Worm (Caenorhabditis elegans) whole organism, early embryonic: ENCODE data around the gene F48G7.10.

Experiments
- B0310.2 ChIP-seq: sonication (generic microtip); optimal IDR thresholded peaks from 2 replicates; lab custom pipeline; 2016; ENCODE audit warnings: mild to moderate bottlenecking, missing genetic modification characterization, missing compliant biosample characterization
- F13C5.2 ChIP-seq: sonication (generic microtip); optimal IDR thresholded peaks from 2 replicates; lab custom pipeline; 2017; ENCODE audit warnings: mild to moderate bottlenecking, missing genetic modification characterization, inconsistent platforms, missing compliant biosample characterization
- aly-1 ChIP-seq: sonication (generic microtip); optimal IDR thresholded peaks from 2 replicates; lab custom pipeline; 2016; ENCODE audit warnings: missing genetic modification characterization, missing compliant biosample characterization
- ama-1 ChIP-seq: fragments of 150-350 bp; optimal IDR thresholded peaks from 2 replicates; lab custom pipeline; 2014
- ceh-13 ChIP-seq: fragments of 200-800 bp; sonication (Bioruptor generic); optimal IDR thresholded peaks from 2 replicates; lab custom pipeline; 2018; ENCODE audit warnings: mild to moderate bottlenecking, missing genetic modification characterization, missing compliant biosample characterization
- ceh-36 ChIP-seq: sonication (generic microtip); optimal IDR thresholded peaks from 2 replicates; lab custom pipeline; 2016; ENCODE audit warnings: missing genetic modification characterization, inconsistent platforms, missing compliant biosample characterization
- ets-7 ChIP-seq: sonication (generic microtip); optimal IDR thresholded peaks from 2 replicates; lab custom pipeline; 2016; ENCODE audit warnings: missing genotype, missing genetic modification characterization, missing compliant biosample characterization
- flt-1 ChIP-seq: fragments of 200-800 bp; sonication (Bioruptor generic); IDR thresholded peaks from 2 replicates; pipeline ENCODE4 v1.3.6; 2022; ENCODE audit warnings: missing genetic modification characterization, missing compliant biosample characterization
- hmbx-1 ChIP-seq: sonication (generic microtip); optimal IDR thresholded peaks from 2 replicates; lab custom pipeline; 2016; ENCODE audit warnings: mild to moderate bottlenecking, missing genetic modification characterization, missing compliant biosample characterization
- hmg-4 ChIP-seq: fragments of 200-800 bp; sonication (Bioruptor generic); optimal IDR thresholded peaks from 2 replicates; lab custom pipeline; 2018; ENCODE audit warnings: mild to moderate bottlenecking, missing genetic modification characterization, missing compliant biosample characterization
- hnd-1 ChIP-seq: sonication (generic microtip); optimal IDR thresholded peaks from 2 replicates; lab custom pipeline; 2016; ENCODE audit warnings: missing genetic modification characterization, missing compliant biosample characterization
- pes-1 ChIP-seq: fragments of 200-800 bp; sonication (Bioruptor generic); IDR thresholded peaks from 2 replicates; pipeline ENCODE4 v1.3.6; 2022; ENCODE audit warnings: missing genetic modification reagents, missing genetic modification characterization, missing compliant biosample characterization
- scrt-1 ChIP-seq: fragments of 200-800 bp; sonication (Bioruptor generic); IDR thresholded peaks from 2 replicates; pipeline ENCODE4 v1.3.6; 2022; ENCODE audit warnings: missing genetic modification characterization, missing compliant biosample characterization
- sea-1 ChIP-seq: fragments of 200-800 bp; sonication (Bioruptor generic); conservative IDR thresholded peaks from 2 replicates; pipeline ENCODE4 v1.3.6; 2022; ENCODE audit warnings: missing genetic modification characterization, missing compliant biosample characterization
- tbx-11 ChIP-seq: fragments of 200-800 bp; sonication (Bioruptor generic); IDR thresholded peaks from 2 replicates; pipeline ENCODE4 v1.3.6; 2022; ENCODE audit warnings: missing genetic modification characterization, missing compliant biosample characterization
- tbx-37 ChIP-seq: fragments of 200-800 bp; sonication (Bioruptor generic); conservative IDR thresholded peaks from 2 replicates; pipeline ENCODE4 v1.3.6; 2022; ENCODE audit warnings: missing genetic modification reagents, missing genetic modification characterization, missing compliant biosample characterization
- tra-4 ChIP-seq: sonication (generic microtip); optimal IDR thresholded peaks from 2 replicates; lab custom pipeline; 2017; ENCODE audit warnings: missing genetic modification characterization, missing compliant biosample characterization

Gene F48G7.10

ce11 chrV:600231-600630, 34.5 kb downstream of the F48G7.10 start, which contains the start of gene nhr-251:
Gene nhr-251 (plus strand): TSS chrV:600531.
- TF ChIP-seq tbx-37 (GFP tag; lab: Robert Waterston, UW) (no peak), B0310.2 (no peak), hmg-4 (no peak), tra-4 (tag; lab: Kevin White, UChicago) (no peak), flt-1 (GFP tag; lab: Robert Waterston, UW) (no peak), ets-7 (tag; lab: Kevin White, UChicago) (no peak), ceh-36 (tag; lab: Kevin White, UChicago) (no peak), sea-1 (no peak), F13C5.2 (tag; lab: Kevin White, UChicago) (no peak), tbx-11 (GFP tag; lab: Robert Waterston, UW) (no peak), ama-1 (lab: Kevin White, UChicago) (no peak), scrt-1 (GFP tag; lab: Robert Waterston, UW) (no peak), pes-1 (GFP tag; lab: Robert Waterston, UW) (no peak), hnd-1 (tag; lab: Kevin White, UChicago) (no peak), aly-1 (tag; lab: Kevin White, UChicago) (no peak), hmbx-1 (tag; lab: Kevin White, UChicago) (no peak)

ce11 chrV:599783-600182, 35.0 kb downstream of the F48G7.10 start:
- TF ChIP-seq hnd-1 (tag; lab: Kevin White, UChicago) (no peak), tbx-37 (GFP tag; lab: Robert Waterston, UW) (no peak), hmg-4 (no peak), tra-4 (tag; lab: Kevin White, UChicago) (no peak), tbx-11 (GFP tag; lab: Robert Waterston, UW) (no peak), ceh-36 (tag; lab: Kevin White, UChicago) (no peak), hmbx-1 (tag; lab: Kevin White, UChicago) (no peak), ama-1 (lab: Kevin White, UChicago) (no peak), ets-7 (tag; lab: Kevin White, UChicago) (no peak), B0310.2 (no peak), ceh-13 (GFP tag; lab: Kevin White, UChicago) (no peak), sea-1 (no peak)

DNA sequence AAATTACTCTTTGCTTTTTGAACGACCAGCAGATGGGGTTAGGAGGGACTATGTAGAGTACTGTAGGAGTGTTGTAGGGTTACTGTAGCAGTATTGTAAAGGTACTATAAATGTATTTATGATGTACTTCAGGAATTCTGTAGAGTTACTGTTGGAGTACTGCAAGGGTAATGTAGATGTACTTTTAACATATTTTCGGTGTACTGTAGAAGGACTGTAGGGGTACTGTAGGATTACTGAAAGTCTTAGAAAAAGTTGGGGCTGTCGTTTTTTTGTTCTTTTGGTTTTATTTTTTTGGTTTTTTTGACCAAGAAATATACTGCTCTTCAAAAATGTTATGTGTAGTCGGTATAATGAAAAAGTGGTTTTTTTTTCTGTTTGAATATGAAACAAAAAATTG, 36.1 kb downstream of the F48G7.10 start:
- TF ChIP-seq hmg-4 (no peak), tbx-11 (GFP tag; lab: Robert Waterston, UW) (no peak), ceh-13 (GFP tag; lab: Kevin White, UChicago) (no peak), tra-4 (tag; lab: Kevin White, UChicago) (no peak), F13C5.2 (tag; lab: Kevin White, UChicago) (no peak), hmbx-1 (tag; lab: Kevin White, UChicago) (no peak), ama-1 (lab: Kevin White, UChicago) (no peak), ceh-36 (tag; lab: Kevin White, UChicago) (no peak), hnd-1 (tag; lab: Kevin White, UChicago) (no peak), B0310.2 (no peak), aly-1 (tag; lab: Kevin White, UChicago) (no peak), sea-1 (no peak), tbx-37 (GFP tag; lab: Robert Waterston, UW) (no peak)

DNA sequence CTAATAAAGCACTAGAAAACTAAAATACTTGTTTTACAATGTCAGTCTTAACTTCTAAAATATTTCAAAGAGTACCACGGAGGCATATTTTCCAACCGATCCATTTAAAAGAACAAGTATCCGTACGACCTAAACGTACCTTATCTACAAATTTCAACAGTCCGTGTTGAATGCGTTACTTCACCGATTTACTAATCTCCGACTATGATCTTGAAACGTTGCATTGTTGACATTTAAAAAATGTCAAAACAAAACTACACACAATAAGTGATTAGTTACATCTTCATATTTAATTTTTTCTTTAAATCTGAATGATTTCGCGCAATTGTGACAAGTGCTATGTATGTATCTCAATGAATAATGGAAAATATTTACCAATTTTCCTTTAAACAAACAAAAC, 36.9 kb downstream of the F48G7.10 start:
- no peak for TF ChIP-seq aly-1 (tag; lab: Kevin White, UChicago)
- TF ChIP-seq ceh-13 (GFP tag; lab: Kevin White, UChicago) = no peak
- TF ChIP-seq B0310.2 = no peak
- TF ChIP-seq pes-1 (GFP tag; lab: Robert Waterston, UW) = no peak
- no peak for TF ChIP-seq hmbx-1 (tag; lab: Kevin White, UChicago)
- no peak for TF ChIP-seq F13C5.2 (tag; lab: Kevin White, UChicago)
- no peak for TF ChIP-seq hnd-1 (tag; lab: Kevin White, UChicago)
- no peak for TF ChIP-seq ceh-36 (tag; lab: Kevin White, UChicago)
- TF ChIP-seq ama-1 (lab: Kevin White, UChicago) = no peak
- TF ChIP-seq flt-1 (GFP tag; lab: Robert Waterston, UW) = no peak
- TF ChIP-seq tra-4 (tag; lab: Kevin White, UChicago) = no peak
- TF ChIP-seq hmg-4 = no peak
- TF ChIP-seq scrt-1 (GFP tag; lab: Robert Waterston, UW) = no peak
- TF ChIP-seq tbx-37 (GFP tag; lab: Robert Waterston, UW) = no peak
- TF ChIP-seq sea-1 = no peak
- no peak for TF ChIP-seq ets-7 (tag; lab: Kevin White, UChicago)

- TF ChIP-seq scrt-1 (GFP tag; lab: Robert Waterston, UW) = no peak
- no peak for TF ChIP-seq sea-1
- TF ChIP-seq ets-7 (tag; lab: Kevin White, UChicago) = no peak
- no peak for TF ChIP-seq ama-1 (lab: Kevin White, UChicago)
- TF ChIP-seq pes-1 (GFP tag; lab: Robert Waterston, UW) = no peak
- TF ChIP-seq F13C5.2 (tag; lab: Kevin White, UChicago) = no peak
- no peak for TF ChIP-seq tbx-37 (GFP tag; lab: Robert Waterston, UW)
- no peak for TF ChIP-seq tra-4 (tag; lab: Kevin White, UChicago)
These were observed 37.8 kb downstream of the F48G7.10 start for ce11 chrV:596923-597322.

DNA sequence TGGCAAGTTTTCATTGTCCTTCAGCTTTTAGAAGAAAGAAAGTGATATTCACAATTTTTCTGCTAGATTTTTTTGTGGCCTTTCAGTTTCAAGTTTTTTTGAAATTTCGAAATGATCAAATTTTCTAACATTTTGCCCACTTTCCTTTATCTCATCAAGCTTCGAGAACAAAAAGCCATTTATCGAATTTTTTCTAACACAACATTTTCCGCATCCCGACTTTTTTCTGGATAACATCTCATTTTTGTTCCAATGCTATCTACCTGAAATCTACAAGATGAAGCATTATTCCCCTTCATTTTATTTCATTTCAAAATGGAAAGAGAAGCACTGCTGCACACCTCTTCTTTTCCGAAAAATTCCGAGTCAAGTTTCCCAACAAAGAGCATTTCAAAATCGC, 41.8 kb downstream of the F48G7.10 start, which contains the start of gene ZK488.5:
TSS of gene ZK488.5 (plus strand) at position 301 of the 400 bp plus-strand sequence.
- no peak for TF ChIP-seq F13C5.2 (tag; lab: Kevin White, UChicago)

DNA sequence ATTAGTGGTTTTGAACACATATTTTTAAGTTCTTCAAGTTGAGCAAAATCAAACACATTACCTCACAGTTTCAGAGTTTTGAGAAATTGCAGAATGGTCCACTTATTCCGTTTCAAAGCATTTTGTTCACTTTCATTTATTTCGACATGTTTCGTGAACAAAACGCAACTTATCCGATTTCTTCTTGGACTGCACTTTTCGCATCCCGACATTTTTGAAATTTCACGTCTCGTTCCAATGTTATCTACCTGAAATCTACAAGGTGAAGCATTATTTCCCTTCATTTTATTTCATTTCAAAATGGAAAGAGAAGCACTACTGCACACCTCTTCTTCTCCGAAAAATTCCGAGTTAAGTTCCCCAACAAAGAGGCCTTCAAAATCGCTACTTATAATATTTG, 44.6 kb downstream of the F48G7.10 start, which contains the start of gene ZK488.6:
TSS of gene ZK488.6 (plus strand) at position 301 of the 400 bp plus-strand sequence.
- no peak for TF ChIP-seq ets-7 (tag; lab: Kevin White, UChicago)
- TF ChIP-seq tbx-37 (GFP tag; lab: Robert Waterston, UW) = no peak
- no peak for TF ChIP-seq ceh-13 (GFP tag; lab: Kevin White, UChicago)
- TF ChIP-seq hmbx-1 (tag; lab: Kevin White, UChicago) = no peak
- TF ChIP-seq hnd-1 (tag; lab: Kevin White, UChicago) = no peak
- TF ChIP-seq pes-1 (GFP tag; lab: Robert Waterston, UW) = no peak
- TF ChIP-seq scrt-1 (GFP tag; lab: Robert Waterston, UW) = no peak
- no peak for TF ChIP-seq ceh-36 (tag; lab: Kevin White, UChicago)
- no peak for TF ChIP-seq ama-1 (lab: Kevin White, UChicago)
- no peak for TF ChIP-seq B0310.2
- TF ChIP-seq sea-1 = no peak
- no peak for TF ChIP-seq hmg-4
- no peak for TF ChIP-seq tra-4 (tag; lab: Kevin White, UChicago)
- no peak for TF ChIP-seq F13C5.2 (tag; lab: Kevin White, UChicago)
- TF ChIP-seq tbx-11 (GFP tag; lab: Robert Waterston, UW) = no peak
- no peak for TF ChIP-seq flt-1 (GFP tag; lab: Robert Waterston, UW)
- TF ChIP-seq aly-1 (tag; lab: Kevin White, UChicago) = no peak
